Worm (Caenorhabditis elegans): Measurements from ENCODE around the gene F09F9.2.

F09F9.2 gene

ce11 chrX:4140755-4141417, 29.6 kb upstream of the F09F9.2 start:
- TF ChIP-seq lsy-2 (tag; optimal IDR thresholded peaks at IDR 0.05): peak in 1 of 2 experiments; percentile 14
- TF ChIP-seq ztf-4 (tag; optimal IDR thresholded peaks at IDR 0.05): peak; percentile 59
- TF ChIP-seq sma-9 (GFP tag; optimal IDR thresholded peaks at IDR 0.05): peak; percentile 45
- no peak for TF ChIP-seq sma-9 (tag; optimal IDR thresholded peaks at IDR 0.05)
- TF ChIP-seq nhr-25 (tag; optimal IDR thresholded peaks at IDR 0.05): peak; percentile 41
- peak; percentile 61 for TF ChIP-seq nhr-21 (tag; optimal IDR thresholded peaks at IDR 0.05)
- no peak for TF ChIP-seq blmp-1 (tag; optimal IDR thresholded peaks at IDR 0.05; ENCODE audit: insufficient read depth)
- TF ChIP-seq sma-3 (GFP tag; optimal IDR thresholded peaks at IDR 0.05): peak; percentile 46
- TF ChIP-seq ama-1 (optimal IDR thresholded peaks at IDR 0.05): peak; percentile 13
- TF ChIP-seq lin-39 (tag; optimal IDR thresholded peaks at IDR 0.05): no peak
- peak; percentile 3 for TF ChIP-seq gmeb-1 (tag; optimal IDR thresholded peaks at IDR 0.05)
- peak; percentile 79 for TF ChIP-seq nhr-129 (tag; optimal IDR thresholded peaks at IDR 0.05)
- TF ChIP-seq nhr-77 (tag; optimal IDR thresholded peaks at IDR 0.05): no peak
- TF ChIP-seq ztf-11 (tag; optimal IDR thresholded peaks at IDR 0.05): no peak
- peak; percentile 39 for TF ChIP-seq nhr-6 (tag; optimal IDR thresholded peaks at IDR 0.05)
- peak; percentile 58 for TF ChIP-seq crh-2 (tag; optimal IDR thresholded peaks at IDR 0.05)
- peak; percentile 30 for TF ChIP-seq fos-1 (tag; optimal IDR thresholded peaks at IDR 0.05)

ce11 chrX:4139593-4140565, 28.6 kb upstream of the F09F9.2 start, which contains the start of gene ZK470.4:
ZK470.4 (minus strand) TSS chrX:4139767.
- TF ChIP-seq gmeb-1 (tag; optimal IDR thresholded peaks at IDR 0.05): no peak
- peak; percentile 80 for TF ChIP-seq nhr-129 (tag; optimal IDR thresholded peaks at IDR 0.05)
- TF ChIP-seq peb-1 (tag; optimal IDR thresholded peaks at IDR 0.05): no peak
- TF ChIP-seq skn-1 (tag; optimal IDR thresholded peaks at IDR 0.05): no peak
- TF ChIP-seq ztf-11 (tag; optimal IDR thresholded peaks at IDR 0.05): no peak
- TF ChIP-seq C34F6.9 (tag; optimal IDR thresholded peaks at IDR 0.05): peak; percentile 31
- TF ChIP-seq lin-11 (tag; optimal IDR thresholded peaks at IDR 0.05): no peak
- peak; percentile 53 for TF ChIP-seq sma-9 (GFP tag; optimal IDR thresholded peaks at IDR 0.05)
- TF ChIP-seq sma-9 (tag; optimal IDR thresholded peaks at IDR 0.05): no peak
- TF ChIP-seq ama-1 (optimal IDR thresholded peaks at IDR 0.05): peak; percentile 39
- TF ChIP-seq F13H6.1 (tag; optimal IDR thresholded peaks at IDR 0.05): peak; percentile 0
- peak; percentile 29 for TF ChIP-seq crh-2 (tag; optimal IDR thresholded peaks at IDR 0.05)
- no peak for TF ChIP-seq ceh-82 (tag; optimal IDR thresholded peaks at IDR 0.05)
- TF ChIP-seq unc-39 (tag; optimal IDR thresholded peaks at IDR 0.05): no peak
- TF ChIP-seq mdl-1 (tag; optimal IDR thresholded peaks at IDR 0.05): peak in 1 of 2 experiments; percentile 11
- TF ChIP-seq fos-1 (tag; optimal IDR thresholded peaks at IDR 0.05): peak; percentile 16

ce11 chrX:4138413-4139193, 27.4 kb upstream of the F09F9.2 start:
- no peak for TF ChIP-seq lin-13 (GFP tag; optimal IDR thresholded peaks at IDR 0.05)
- no peak for TF ChIP-seq nhr-10 (tag; optimal IDR thresholded peaks at IDR 0.05)
- no peak for TF ChIP-seq lin-39 (tag; optimal IDR thresholded peaks at IDR 0.05)
- no peak for TF ChIP-seq blmp-1 (tag; optimal IDR thresholded peaks at IDR 0.05; ENCODE audit: insufficient read depth)
- peak; percentile 60 for TF ChIP-seq sma-3 (GFP tag; optimal IDR thresholded peaks at IDR 0.05)
- TF ChIP-seq unc-62 (GFP tag; optimal IDR thresholded peaks at IDR 0.05): no peak
- no peak for TF ChIP-seq nhr-129 (tag; optimal IDR thresholded peaks at IDR 0.05)
- no peak for TF ChIP-seq unc-39 (tag; optimal IDR thresholded peaks at IDR 0.05)
- TF ChIP-seq ztf-4 (tag; optimal IDR thresholded peaks at IDR 0.05): peak; percentile 12
- TF ChIP-seq gmeb-1 (tag; optimal IDR thresholded peaks at IDR 0.05): no peak
- no peak for TF ChIP-seq ceh-16 (tag; optimal IDR thresholded peaks at IDR 0.05)
- TF ChIP-seq R02D3.7 (tag; optimal IDR thresholded peaks at IDR 0.05): no peak
- TF ChIP-seq sem-4 (tag; optimal IDR thresholded peaks at IDR 0.05): no peak
- TF ChIP-seq nhr-21 (tag; optimal IDR thresholded peaks at IDR 0.05): peak; percentile 59
- no peak for TF ChIP-seq ceh-82 (tag; optimal IDR thresholded peaks at IDR 0.05)
- peak; percentile 50 for TF ChIP-seq nhr-25 (tag; optimal IDR thresholded peaks at IDR 0.05)
- peak; percentile 50 for TF ChIP-seq sma-9 (GFP tag; optimal IDR thresholded peaks at IDR 0.05)
- no peak for TF ChIP-seq sma-9 (tag; optimal IDR thresholded peaks at IDR 0.05)
- no peak for TF ChIP-seq nhr-23 (tag; optimal IDR thresholded peaks at IDR 0.05)
- peak in 1 of 2 experiments; percentile 27 for TF ChIP-seq mdl-1 (tag; optimal IDR thresholded peaks at IDR 0.05)

All from whole organism, L2 larva.